Fruit fly (Drosophila melanogaster) whole organism, pupa: ENCODE results near the gene phtm.

ENCODE experiments used
- CG12605 ChIP-seq: fragments of 200-800 bp; sonication (Bioruptor generic); IDR thresholded peaks from 2 replicates; pipeline ENCODE4 v1.3.6; 2022; ENCODE audit warnings: missing biosample characterization, missing genetic modification characterization
- CG13204 ChIP-seq: fragments of 200-800 bp; sonication (Bioruptor generic); optimal IDR thresholded peaks from 2 replicates; lab custom pipeline; 2018; ENCODE audit warnings: missing biosample characterization, mild to moderate bottlenecking, missing genetic modification characterization, moderate library complexity
- CG15710 ChIP-seq: fragments of 200-800 bp; sonication (Bioruptor generic); optimal IDR thresholded peaks from 2 replicates; lab custom pipeline; 2018; ENCODE audit warnings: missing biosample characterization, mild to moderate bottlenecking, missing genetic modification characterization, moderate library complexity
- CG8159 ChIP-seq: fragments of 200-800 bp; sonication (Bioruptor generic); optimal IDR thresholded peaks from 3 replicates; lab custom pipeline; 2018; ENCODE audit warnings: missing biosample characterization, mild to moderate bottlenecking, missing genetic modification characterization, moderate library complexity
- CG8301 ChIP-seq: fragments of 200-800 bp; sonication (Bioruptor generic); optimal IDR thresholded peaks from 2 replicates; lab custom pipeline; 2018; ENCODE audit warnings: missing biosample characterization, mild to moderate bottlenecking, missing genetic modification characterization
- CG9948 ChIP-seq: fragments of 200-800 bp; sonication (Bioruptor generic); optimal IDR thresholded peaks from 2 replicates; lab custom pipeline; 2018; ENCODE audit warnings: missing biosample characterization, mild to moderate bottlenecking, missing genetic modification characterization, moderate library complexity
- D1 ChIP-seq: fragments of 200-800 bp; sonication (Bioruptor generic); optimal IDR thresholded peaks from 2 replicates; lab custom pipeline; 2018; ENCODE audit warnings: missing biosample characterization, mild to moderate bottlenecking, missing genetic modification characterization, moderate library complexity
- Ets98B ChIP-seq: fragments of 200-800 bp; sonication (Bioruptor generic); IDR thresholded peaks from 2 replicates; pipeline ENCODE4 v1.3.6; 2022; ENCODE audit warnings: missing biosample characterization, missing genetic modification characterization
- Pif1A ChIP-seq: fragments of 200-800 bp; sonication (Bioruptor generic); optimal IDR thresholded peaks from 3 replicates; lab custom pipeline; 2016; ENCODE audit warnings: missing biosample characterization, missing genetic modification characterization
- gl ChIP-seq: fragments of 200-800 bp; sonication (Bioruptor generic); optimal IDR thresholded peaks from 2 replicates; lab custom pipeline; 2018; ENCODE audit warnings: missing biosample characterization, mild to moderate bottlenecking, missing genetic modification characterization

DNA sequence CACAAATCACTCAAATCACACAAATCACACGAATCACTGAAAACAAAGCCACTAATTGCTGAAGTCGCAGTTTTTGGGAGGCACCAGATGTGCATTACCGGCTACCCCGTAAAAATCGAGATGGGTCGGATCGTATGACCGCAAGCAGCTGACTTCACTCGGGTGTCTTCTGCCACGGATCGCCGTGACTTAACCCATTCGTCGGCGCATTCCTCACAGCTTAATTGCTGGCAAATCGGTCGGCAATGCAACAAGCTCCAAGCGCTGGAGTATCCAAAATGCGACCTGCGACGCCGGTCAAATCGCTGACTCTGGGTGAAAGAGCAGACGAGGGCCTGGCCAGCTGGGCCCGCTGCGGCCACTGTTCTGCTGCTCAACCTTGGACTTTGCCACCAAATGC is 2.8 kb upstream of the phtm start:
- TF ChIP-seq CG13204 (GFP tag; lab: Kevin White, UChicago) (no peak), gl (tag; lab: Kevin White, UChicago) (no peak), CG15710 (tag; lab: Kevin White, UChicago) (no peak), D1 (no peak), Ets98B (no peak), CG9948 (tag; lab: Kevin White, UChicago) (no peak), Pif1A (GFP tag; lab: Kevin White, UChicago) (no peak), CG12605 (GFP tag; lab: Robert Waterston, UW) (no peak), CG8301 (tag; lab: Kevin White, UChicago) (no peak), CG8159 (tag; lab: Kevin White, UChicago) (no peak)
